Worm (Caenorhabditis elegans): ENCODE measurements around the gene F14B8.5.

ce11 chrX:6935430-6935829 is 6.9 kb upstream of the F14B8.5 start, which contains the start of gene C16E9.2:
- TF ChIP-seq ztf-11 (tag; optimal IDR thresholded peaks at IDR 0.05) (no peak), unc-62 (GFP tag; optimal IDR thresholded peaks at IDR 0.05) (no peak)
